Fruit fly (Drosophila melanogaster): ENCODE results near the gene CG32793.

- no peak for TF ChIP-seq bab1 (GFP tag; optimal IDR thresholded peaks at IDR 0.05)
- TF ChIP-seq CG12768 (GFP tag; optimal IDR thresholded peaks at IDR 0.05), result no peak
Observed at dm6 chrX:2907105-2907694, 22.4 kb upstream of the CG32793 start.

Data from whole organism, adult.